Fruit fly (Drosophila melanogaster) whole organism, embryonic: Measurements from ENCODE around the gene BckdhA.
A peak's percentile ranks its signal among the peaks of the same experiment; 100 is the strongest.

Experiments used
- B-H2 ChIP-seq: fragments of 200-800 bp; sonication (Bioruptor generic); optimal IDR thresholded peaks from 2 replicates; lab custom pipeline; 2018; ENCODE audit warnings: missing biosample characterization, mild to moderate bottlenecking, missing genetic modification characterization
- CG10462 ChIP-seq: fragments of 200-800 bp; sonication (Bioruptor generic); optimal IDR thresholded peaks from 2 replicates; lab custom pipeline; 2016; ENCODE audit warnings: missing biosample characterization, missing genetic modification characterization
- CG11695 ChIP-seq: fragments of 200-800 bp; sonication (Bioruptor generic); IDR thresholded peaks from 3 replicates; pipeline ENCODE4 v1.3.6; 2022; ENCODE audit warnings: missing biosample characterization, missing genetic modification characterization
- CG12219 ChIP-seq: fragments of 200-800 bp; sonication (Bioruptor generic); optimal IDR thresholded peaks from 3 replicates; lab custom pipeline; 2018; ENCODE audit warnings: missing biosample characterization, mild to moderate bottlenecking, missing genetic modification characterization
- CG12299 ChIP-seq: fragments of 200-800 bp; sonication (Bioruptor generic); optimal IDR thresholded peaks from 2 replicates; lab custom pipeline; 2018; ENCODE audit warnings: missing biosample characterization, mild to moderate bottlenecking, missing genetic modification characterization
- CG12659 ChIP-seq: fragments of 200-800 bp; sonication (Bioruptor generic); optimal IDR thresholded peaks from 3 replicates; lab custom pipeline; 2017; ENCODE audit warnings: mild to moderate bottlenecking, missing biosample characterization, missing genetic modification reagents, missing genetic modification characterization
- CG12942 ChIP-seq: fragments of 200-800 bp; sonication (Bioruptor generic); optimal IDR thresholded peaks from 3 replicates; lab custom pipeline; 2016; ENCODE audit warnings: missing biosample characterization, missing genetic modification characterization
- CG13296 ChIP-seq: fragments of 200-800 bp; sonication (Bioruptor generic); optimal IDR thresholded peaks from 3 replicates; lab custom pipeline; 2018; ENCODE audit warnings: missing biosample characterization, mild to moderate bottlenecking, missing genetic modification characterization
- CG13624 ChIP-seq: fragments of 200-800 bp; sonication (Bioruptor generic); optimal IDR thresholded peaks from 2 replicates; lab custom pipeline; 2016; ENCODE audit warnings: missing biosample characterization, missing genetic modification characterization
- CG14050 ChIP-seq: fragments of 200-800 bp; sonication (Bioruptor generic); IDR thresholded peaks from 3 replicates; pipeline ENCODE4 v1.3.6; 2022; ENCODE audit warnings: missing biosample characterization, missing genetic modification characterization
- CG14710 ChIP-seq: fragments of 200-800 bp; sonication (Bioruptor generic); optimal IDR thresholded peaks from 3 replicates; lab custom pipeline; 2019; ENCODE audit warnings: missing biosample characterization, mild to moderate bottlenecking, missing genetic modification characterization, moderate library complexity
- CG1529 ChIP-seq: fragments of 200-800 bp; sonication (Bioruptor generic); optimal IDR thresholded peaks from 3 replicates; lab custom pipeline; 2018; ENCODE audit warnings: missing biosample characterization, missing genetic modification characterization
- CG1647 ChIP-seq: fragments of 200-800 bp; sonication (Bioruptor generic); optimal IDR thresholded peaks from 3 replicates; lab custom pipeline; 2016; ENCODE audit warnings: missing biosample characterization, missing genetic modification characterization
- CG17385 ChIP-seq: fragments of 200-800 bp; sonication (Bioruptor generic); optimal IDR thresholded peaks from 3 replicates; lab custom pipeline; 2018; ENCODE audit warnings: missing biosample characterization, mild to moderate bottlenecking, missing genetic modification characterization
- CG17912 ChIP-seq: fragments of 200-800 bp; sonication (Bioruptor generic); optimal IDR thresholded peaks from 2 replicates; lab custom pipeline; 2018; ENCODE audit warnings: missing biosample characterization, mild to moderate bottlenecking, missing genetic modification characterization
- CG1792 ChIP-seq: fragments of 200-800 bp; sonication (Bioruptor generic); optimal IDR thresholded peaks from 2 replicates; lab custom pipeline; 2016; ENCODE audit warnings: missing biosample characterization, missing genetic modification characterization
- CG18599 ChIP-seq: fragments of 200-800 bp; sonication (Bioruptor generic); optimal IDR thresholded peaks from 3 replicates; lab custom pipeline; 2017; ENCODE audit warnings: missing biosample characterization, missing genetic modification characterization, mild to moderate bottlenecking, moderate library complexity, missing genetic modification reagents
- CG2116 ChIP-seq: fragments of 200-800 bp; sonication (Bioruptor generic); optimal IDR thresholded peaks from 3 replicates; lab custom pipeline; 2018; ENCODE audit warnings: missing biosample characterization, mild to moderate bottlenecking, missing genetic modification characterization
- CG34376 ChIP-seq: fragments of 200-800 bp; sonication (Bioruptor generic); optimal IDR thresholded peaks from 2 replicates; lab custom pipeline; 2018; ENCODE audit warnings: missing biosample characterization, mild to moderate bottlenecking, missing genetic modification characterization
- CG8281 ChIP-seq: fragments of 200-800 bp; sonication (Bioruptor generic); optimal IDR thresholded peaks from 2 replicates; lab custom pipeline; 2018; ENCODE audit warnings: missing biosample characterization, mild to moderate bottlenecking, missing genetic modification characterization, moderate library complexity
- CG9437 ChIP-seq: fragments of 200-800 bp; sonication (Bioruptor generic); optimal IDR thresholded peaks from 2 replicates; lab custom pipeline; 2018; ENCODE audit warnings: missing biosample characterization, mild to moderate bottlenecking, missing genetic modification characterization
- CG9876 ChIP-seq: fragments of 200-800 bp; sonication (Bioruptor generic); optimal IDR thresholded peaks from 2 replicates; lab custom pipeline; 2016; ENCODE audit warnings: missing biosample characterization, missing genetic modification characterization
- CHES-1-like ChIP-seq: fragments of 200-800 bp; sonication (Bioruptor generic); optimal IDR thresholded peaks from 2 replicates; lab custom pipeline; 2016; ENCODE audit warnings: missing biosample characterization, missing genetic modification characterization
- D19A ChIP-seq: fragments of 200-800 bp; optimal IDR thresholded peaks from 3 replicates; lab custom pipeline; 2019; ENCODE audit warnings: missing biosample characterization, mild to moderate bottlenecking, missing genetic modification characterization, moderate library complexity
- Dll ChIP-seq: fragments of 200-800 bp; sonication (Bioruptor generic); IDR thresholded peaks from 4 replicates; pipeline ENCODE4 v1.3.6; 2022; ENCODE audit warnings: missing biosample characterization, missing genetic modification characterization; ENCODE audit not compliant: partially characterized antibody
- Dp ChIP-seq: fragments of 200-800 bp; sonication (Bioruptor generic); optimal IDR thresholded peaks from 2 replicates; lab custom pipeline; 2018; ENCODE audit warnings: missing biosample characterization, mild to moderate bottlenecking, missing genetic modification characterization, moderate library complexity
- HLH4C ChIP-seq: fragments of 200-800 bp; sonication (Bioruptor generic); IDR thresholded peaks from 3 replicates; pipeline ENCODE4 v1.3.6; 2022; ENCODE audit warnings: missing biosample characterization, missing genetic modification characterization; ENCODE audit not compliant: partially characterized antibody
- Med ChIP-seq: fragments of 200-800 bp; sonication (Bioruptor generic); peaks from one replicate; lab custom pipeline; 2016; ENCODE audit warnings: missing biosample characterization, missing genetic modification characterization, mild to moderate bottlenecking, inconsistent platforms, moderate library complexity
- Pdp1 ChIP-seq, 2 experiments: fragments of 200-800 bp; sonication (Bioruptor generic); optimal IDR thresholded peaks; 3 replicates each; lab custom pipeline; 2016; ENCODE audit warnings: missing biosample characterization in 2 of 2, missing genetic modification characterization in 2 of 2, mild to moderate bottlenecking in 1 of 2, moderate library complexity in 1 of 2
- Poxn ChIP-seq: fragments of 200-800 bp; sonication (Bioruptor generic); IDR thresholded peaks from 2 replicates; pipeline ENCODE4 v1.3.6; 2022; ENCODE audit warnings: missing biosample characterization, missing genetic modification characterization
- Stat92E ChIP-seq, 3 experiments: fragments of >200 bp in 2 of 3; fragments of 200-800 bp in 1 of 3; sonication (Bioruptor generic) in 1 of 3; optimal IDR thresholded peaks; 2 replicates each; lab custom pipeline; 2017 to 2019; ENCODE audit warnings: missing biosample characterization in 3 of 3, missing genetic modification characterization in 3 of 3, mild to moderate bottlenecking in 1 of 3, moderate library complexity in 1 of 3
- ase ChIP-seq: fragments of 200-800 bp; sonication (Bioruptor generic); IDR thresholded peaks from 3 replicates; pipeline ENCODE4 v1.3.6; 2022; ENCODE audit warnings: missing biosample characterization, missing genetic modification characterization
- bab2 ChIP-seq: fragments of 200-800 bp; sonication (Bioruptor generic); optimal IDR thresholded peaks from 2 replicates; lab custom pipeline; 2016; ENCODE audit warnings: missing biosample characterization, missing genetic modification characterization
- btn ChIP-seq: fragments of 200-800 bp; sonication (Bioruptor generic); optimal IDR thresholded peaks from 2 replicates; lab custom pipeline; 2016; ENCODE audit warnings: missing biosample characterization, missing genetic modification characterization
- caup ChIP-seq: fragments of 200-800 bp; sonication (Bioruptor generic); optimal IDR thresholded peaks from 3 replicates; lab custom pipeline; 2017; ENCODE audit warnings: missing biosample characterization, mild to moderate bottlenecking, missing genetic modification characterization, moderate library complexity; ENCODE audit not compliant: severe bottlenecking
- dmrt11E ChIP-seq: fragments of 200-800 bp; sonication (Bioruptor generic); optimal IDR thresholded peaks from 3 replicates; lab custom pipeline; 2018; ENCODE audit warnings: missing biosample characterization, mild to moderate bottlenecking, missing genetic modification characterization, moderate library complexity
- ewg ChIP-seq: fragments of 200-800 bp; sonication (Bioruptor generic); optimal IDR thresholded peaks from 3 replicates; lab custom pipeline; 2017; ENCODE audit warnings: mild to moderate bottlenecking, missing biosample characterization, missing genetic modification reagents, missing genetic modification characterization
- lola ChIP-seq, 3 experiments: fragments of >200 bp in 2 of 3; fragments of 200-800 bp in 1 of 3; sonication (Bioruptor generic) in 1 of 3; optimal IDR thresholded peaks; 2 replicates each; lab custom pipeline; 2017 to 2019; ENCODE audit warnings: missing biosample characterization in 3 of 3, missing genetic modification characterization in 3 of 3, mild to moderate bottlenecking in 1 of 3, moderate library complexity in 1 of 3
- luna ChIP-seq: fragments of 200-800 bp; sonication (Bioruptor generic); optimal IDR thresholded peaks from 2 replicates; lab custom pipeline; 2016; ENCODE audit warnings: missing biosample characterization, missing genetic modification characterization
- mam ChIP-seq: fragments of 200-800 bp; sonication (Bioruptor generic); optimal IDR thresholded peaks from 3 replicates; lab custom pipeline; 2016; ENCODE audit warnings: missing biosample characterization, missing genetic modification characterization
- org-1 ChIP-seq: fragments of 200-800 bp; sonication (Bioruptor generic); optimal IDR thresholded peaks from 2 replicates; lab custom pipeline; 2017; ENCODE audit warnings: missing biosample characterization, missing genetic modification characterization
- p53 ChIP-seq: fragments of 200-800 bp; sonication (Bioruptor generic); optimal IDR thresholded peaks from 2 replicates; lab custom pipeline; 2016; ENCODE audit warnings: missing biosample characterization, missing genetic modification characterization
- pan ChIP-seq, 4 experiments: fragments of >200 bp in 3 of 4; fragments of 200-800 bp in 1 of 4; sonication (Bioruptor generic) in 1 of 4; optimal IDR thresholded peaks in 3 of 4; IDR thresholded peaks in 1 of 4; 2 replicates each; pipeline versions ENCODE4 v1.3.6 to Lab custom; 2017 to 2022; ENCODE audit warnings: missing biosample characterization in 2 of 4, missing genetic modification characterization in 2 of 4, mixed read lengths in 1 of 4
- pb ChIP-seq: fragments of 200-800 bp; sonication (Bioruptor generic); optimal IDR thresholded peaks from 3 replicates; lab custom pipeline; 2016; ENCODE audit warnings: missing biosample characterization, missing genetic modification characterization
- pfk ChIP-seq: fragments of 200-800 bp; sonication (Bioruptor generic); optimal IDR thresholded peaks from 2 replicates; lab custom pipeline; 2018; ENCODE audit warnings: missing biosample characterization, mild to moderate bottlenecking, missing genetic modification characterization, moderate library complexity
- phol ChIP-seq: fragments of 200-800 bp; sonication (Bioruptor generic); optimal IDR thresholded peaks from 3 replicates; lab custom pipeline; 2018; ENCODE audit warnings: missing biosample characterization, mild to moderate bottlenecking, missing genetic modification characterization, moderate library complexity
- ranshi ChIP-seq: fragments of 200-800 bp; sonication (Bioruptor generic); IDR thresholded peaks from 2 replicates; pipeline ENCODE4 v1.3.6; 2022; ENCODE audit warnings: missing biosample characterization, missing genetic modification characterization
- schlank ChIP-seq: fragments of 200-800 bp; sonication (Bioruptor generic); optimal IDR thresholded peaks from 2 replicates; lab custom pipeline; 2018; ENCODE audit warnings: missing biosample characterization, mild to moderate bottlenecking, missing genetic modification characterization
- tap ChIP-seq: fragments of 200-800 bp; optimal IDR thresholded peaks from 3 replicates; lab custom pipeline; 2019; ENCODE audit warnings: missing biosample characterization, mild to moderate bottlenecking, missing genetic modification characterization, moderate library complexity

The BckdhA gene

dm6 chr3R:9513052-9513420 lies 42.5 kb upstream of the BckdhA start, which contains the start of the genes Ras85D and Rlb1 (continued):
- no peak for TF ChIP-seq ase (GFP tag; lab: Robert Waterston, UW)
- peak; percentile 77 for TF ChIP-seq B-H2 (GFP tag; lab: Kevin White, UChicago)
- peak; percentile 14 for TF ChIP-seq CG12299 (tag; lab: Kevin White, UChicago)
- no peak for TF ChIP-seq CG11695 (GFP tag; lab: Robert Waterston, UW)
- TF ChIP-seq Dp (GFP tag; lab: Kevin White, UChicago): peak; percentile 33
- peak; percentile 62 for TF ChIP-seq pb
- TF ChIP-seq CG12942: peak; percentile 67
- TF ChIP-seq CG1529: no peak
- TF ChIP-seq Med (GFP tag; lab: Kevin White, UChicago): peak; percentile 96
- no peak for TF ChIP-seq HLH4C (GFP tag; lab: Robert Waterston, UW)
- peak; percentile 86 for TF ChIP-seq CG13624 (GFP tag; lab: Kevin White, UChicago)
- TF ChIP-seq ewg (GFP tag; lab: Kevin White, UChicago): peak; percentile 53
- peak; percentile 42 for TF ChIP-seq CG1792 (GFP tag; lab: Kevin White, UChicago)
- TF ChIP-seq Pdp1 (GFP tag; optimal IDR thresholded peaks at IDR 0.05; lab: Kevin White, UChicago): peak; percentile 68 to 86
- peak; percentile 80 for TF ChIP-seq CG1647 (GFP tag; lab: Kevin White, UChicago)
- TF ChIP-seq Stat92E (GFP tag; optimal IDR thresholded peaks at IDR 0.05; lab: Kevin White, UChicago): peak in 1 of 3 experiments; percentile 53
- peak; percentile 52 for TF ChIP-seq CG13296 (GFP tag; lab: Kevin White, UChicago)
- TF ChIP-seq pfk (GFP tag; lab: Kevin White, UChicago): peak; percentile 35
- no peak for TF ChIP-seq CG14050 (GFP tag; lab: Robert Waterston, UW)
- peak; percentile 79 for TF ChIP-seq CG9876
- peak; percentile 13 for TF ChIP-seq tap (tag; lab: Kevin White, UChicago)
- TF ChIP-seq bab2 (GFP tag; lab: Kevin White, UChicago): peak; percentile 87
- no peak for TF ChIP-seq ranshi
- TF ChIP-seq caup (GFP tag; lab: Kevin White, UChicago): peak; percentile 43
- peak; percentile 29 for TF ChIP-seq D19A (tag; lab: Kevin White, UChicago)
- TF ChIP-seq CG17385 (GFP tag; lab: Kevin White, UChicago): peak; percentile 20
- peak; percentile 56 for TF ChIP-seq CG8281
- TF ChIP-seq luna: peak; percentile 73
- TF ChIP-seq lola (GFP tag; optimal IDR thresholded peaks at IDR 0.05; lab: Kevin White, UChicago): peak in 1 of 3 experiments; percentile 57
- peak; percentile 47 for TF ChIP-seq CG10462 (GFP tag; lab: Kevin White, UChicago)
- peak; percentile 51 for TF ChIP-seq schlank (tag; lab: Kevin White, UChicago)
- TF ChIP-seq p53: peak; percentile 61
- TF ChIP-seq pan (optimal IDR thresholded peaks at IDR 0.05; lab: Kevin White, UChicago): no peak
- no peak for TF ChIP-seq pan (GFP tag; optimal IDR thresholded peaks at IDR 0.05 in 1 of 2, IDR thresholded peaks at IDR 0.05 in 1 of 2)
- TF ChIP-seq CG12659 (GFP tag; lab: Kevin White, UChicago): peak; percentile 87
- TF ChIP-seq CG34376 (GFP tag; lab: Kevin White, UChicago): peak; percentile 73
- TF ChIP-seq CG17912 (GFP tag; lab: Kevin White, UChicago): peak; percentile 60
- TF ChIP-seq Dll (GFP tag; lab: Robert Waterston, UW): no peak
- peak; percentile 87 for TF ChIP-seq CG2116 (GFP tag; lab: Kevin White, UChicago)
- peak; percentile 27 for TF ChIP-seq CG12219 (GFP tag; lab: Kevin White, UChicago)
- peak; percentile 57 for TF ChIP-seq dmrt11E (tag; lab: Kevin White, UChicago)
- TF ChIP-seq btn: peak; percentile 51
- peak; percentile 89 for TF ChIP-seq mam (GFP tag; lab: Kevin White, UChicago)
- peak; percentile 80 for TF ChIP-seq phol
- TF ChIP-seq CG9437 (GFP tag; lab: Kevin White, UChicago): peak; percentile 44
- TF ChIP-seq CG14710 (tag; lab: Kevin White, UChicago): peak; percentile 77
- TF ChIP-seq org-1 (GFP tag; lab: Kevin White, UChicago): no peak
- TF ChIP-seq CHES-1-like (GFP tag; lab: Kevin White, UChicago): peak; percentile 81
- TF ChIP-seq CG18599 (GFP tag; lab: Kevin White, UChicago): no peak
- no peak for TF ChIP-seq Poxn (GFP tag; lab: Robert Waterston, UW)
